Fruit fly (Drosophila melanogaster) whole organism, embryonic: ENCODE results near the gene CG33307.

Experiments used
- BtbVII ChIP-seq: fragments of 200-800 bp; sonication (Bioruptor generic); optimal IDR thresholded peaks from 3 replicates; lab custom pipeline; 2017; ENCODE audit warnings: missing biosample characterization, mild to moderate bottlenecking, missing genetic modification characterization
- Bteb2 ChIP-seq: fragments of 200-800 bp; sonication (Bioruptor generic); optimal IDR thresholded peaks from 2 replicates; lab custom pipeline; 2016; ENCODE audit warnings: missing biosample characterization, missing genetic modification characterization
- CG10366 ChIP-seq: fragments of 200-800 bp; sonication (Bioruptor generic); IDR thresholded peaks from 2 replicates; pipeline ENCODE4 v1.3.6; 2022; ENCODE audit warnings: missing biosample characterization, missing genetic modification characterization
- CG10431 ChIP-seq: fragments of 200-800 bp; sonication (Bioruptor generic); optimal IDR thresholded peaks from 3 replicates; lab custom pipeline; 2018; ENCODE audit warnings: missing biosample characterization, mild to moderate bottlenecking, missing genetic modification characterization
- CG11085 ChIP-seq: fragments of 200-800 bp; sonication (Bioruptor generic); IDR thresholded peaks from 2 replicates; pipeline ENCODE4 v1.3.6; 2022; ENCODE audit warnings: missing biosample characterization, missing genetic modification characterization
- CG12104 ChIP-seq: fragments of 200-800 bp; sonication (Bioruptor generic); optimal IDR thresholded peaks from 3 replicates; lab custom pipeline; 2016; ENCODE audit warnings: missing biosample characterization, missing genetic modification characterization
- CG17568 ChIP-seq: fragments of 200-800 bp; sonication (Bioruptor generic); optimal IDR thresholded peaks from 2 replicates; lab custom pipeline; 2018; ENCODE audit warnings: missing biosample characterization, mild to moderate bottlenecking, missing genetic modification characterization, moderate library complexity
- CG1832 ChIP-seq: fragments of 200-800 bp; sonication (Bioruptor generic); optimal IDR thresholded peaks from 2 replicates; lab custom pipeline; 2017; ENCODE audit warnings: missing biosample characterization, mild to moderate bottlenecking, missing genetic modification characterization, inconsistent platforms
- CG2199 ChIP-seq: fragments of 200-800 bp; sonication (Bioruptor generic); IDR thresholded peaks from 3 replicates; pipeline ENCODE4 v1.3.6; 2022; ENCODE audit warnings: missing biosample characterization, missing genetic modification characterization
- CG2678 ChIP-seq: fragments of 200-800 bp; sonication (Bioruptor generic); optimal IDR thresholded peaks from 3 replicates; lab custom pipeline; 2019; ENCODE audit warnings: missing biosample characterization, mild to moderate bottlenecking, missing genetic modification characterization, moderate library complexity
- CG3065 ChIP-seq: fragments of 200-800 bp; sonication (Bioruptor generic); optimal IDR thresholded peaks from 2 replicates; lab custom pipeline; 2016; ENCODE audit warnings: missing biosample characterization, missing genetic modification characterization
- CG31441 ChIP-seq: fragments of 200-800 bp; sonication (Bioruptor generic); IDR thresholded peaks from 2 replicates; pipeline ENCODE4 v1.3.6; 2022; ENCODE audit warnings: missing biosample characterization, missing genetic modification characterization
- CG3163 ChIP-seq: fragments of 200-800 bp; sonication (Bioruptor generic); optimal IDR thresholded peaks from 3 replicates; lab custom pipeline; 2016; ENCODE audit warnings: missing biosample characterization, missing genetic modification characterization
- CG32532 ChIP-seq: fragments of 200-800 bp; sonication (Bioruptor generic); IDR thresholded peaks from 2 replicates; pipeline ENCODE4 v1.3.6; 2022; ENCODE audit warnings: missing biosample characterization, missing genetic modification characterization
- CG4328 ChIP-seq: fragments of 200-800 bp; sonication (Bioruptor generic); optimal IDR thresholded peaks from 3 replicates; lab custom pipeline; 2017; ENCODE audit warnings: missing biosample characterization, missing genetic modification reagents, missing genetic modification characterization
- CG4424 ChIP-seq: fragments of 200-800 bp; sonication (Bioruptor generic); optimal IDR thresholded peaks from 3 replicates; lab custom pipeline; 2016; ENCODE audit warnings: missing biosample characterization, missing genetic modification characterization
- CG6175 ChIP-seq: fragments of 200-800 bp; sonication (Bioruptor generic); IDR thresholded peaks from 3 replicates; pipeline ENCODE4 v1.3.6; 2022; ENCODE audit warnings: missing biosample characterization, missing genetic modification characterization
- CG7556 ChIP-seq: fragments of 200-800 bp; sonication (Bioruptor generic); optimal IDR thresholded peaks from 2 replicates; lab custom pipeline; 2017; ENCODE audit warnings: missing biosample characterization, mild to moderate bottlenecking, missing genetic modification characterization
- CG8359 ChIP-seq: fragments of 200-800 bp; sonication (Bioruptor generic); optimal IDR thresholded peaks from 2 replicates; lab custom pipeline; 2017; ENCODE audit warnings: missing biosample characterization, mild to moderate bottlenecking, missing genetic modification characterization, borderline replicate concordance
- CG8765 ChIP-seq: fragments of 200-800 bp; sonication (Bioruptor generic); IDR thresholded peaks from 2 replicates; pipeline ENCODE4 v1.3.6; 2022; ENCODE audit warnings: missing biosample characterization, missing genetic modification characterization
- CG9797 ChIP-seq: fragments of 200-800 bp; sonication (Bioruptor generic); optimal IDR thresholded peaks from 3 replicates; lab custom pipeline; 2018; ENCODE audit warnings: missing biosample characterization, mild to moderate bottlenecking, missing genetic modification characterization
- CTCF ChIP-seq: fragments of 200-800 bp; sonication (Bioruptor generic); optimal IDR thresholded peaks from 2 replicates; lab custom pipeline; 2017; ENCODE audit warnings: missing biosample characterization, mild to moderate bottlenecking, missing genetic modification characterization, moderate library complexity
- Deaf1 ChIP-seq: fragments of 200-800 bp; optimal IDR thresholded peaks from 3 replicates; lab custom pipeline; 2019; ENCODE audit warnings: missing biosample characterization, mild to moderate bottlenecking, missing genetic modification characterization, moderate library complexity
- Doc2 ChIP-seq: fragments of 200-800 bp; sonication (Bioruptor generic); IDR thresholded peaks from 2 replicates; pipeline ENCODE4 v1.3.6; 2022; ENCODE audit warnings: missing biosample characterization, missing genetic modification characterization
- Drgx ChIP-seq: fragments of 200-800 bp; sonication (Bioruptor generic); IDR thresholded peaks from 2 replicates; pipeline ENCODE4 v1.3.6; 2022; ENCODE audit warnings: missing biosample characterization, missing genetic modification characterization
- Hr39 ChIP-seq: fragments of >200 bp; optimal IDR thresholded peaks from 2 replicates; lab custom pipeline; 2017
- Lim3 ChIP-seq: fragments of 200-800 bp; sonication (Bioruptor generic); IDR thresholded peaks from 2 replicates; pipeline ENCODE4 v1.3.6; 2022; ENCODE audit warnings: missing biosample characterization, missing genetic modification characterization
- Med ChIP-seq: fragments of 200-800 bp; sonication (Bioruptor generic); peaks from one replicate; lab custom pipeline; 2016; ENCODE audit warnings: missing biosample characterization, missing genetic modification characterization, mild to moderate bottlenecking, inconsistent platforms, moderate library complexity
- NfI ChIP-seq: fragments of 200-800 bp; sonication (Bioruptor generic); optimal IDR thresholded peaks from 3 replicates; lab custom pipeline; 2018; ENCODE audit warnings: missing biosample characterization, mild to moderate bottlenecking, missing genetic modification characterization, moderate library complexity
- Scr ChIP-seq: fragments of 200-800 bp; sonication (Bioruptor generic); IDR thresholded peaks from 2 replicates; pipeline ENCODE4 v1.3.6; 2022; ENCODE audit warnings: missing biosample characterization, missing genetic modification characterization; ENCODE audit not compliant: partially characterized antibody
- Six4 ChIP-seq: fragments of 200-800 bp; sonication (Bioruptor generic); optimal IDR thresholded peaks from 2 replicates; lab custom pipeline; 2016; ENCODE audit warnings: missing biosample characterization, missing genetic modification characterization
- Sox102F ChIP-seq: fragments of 200-800 bp; sonication (Bioruptor generic); optimal IDR thresholded peaks from 2 replicates; lab custom pipeline; 2018; ENCODE audit warnings: missing biosample characterization, mild to moderate bottlenecking, missing genetic modification characterization, moderate library complexity
- Usf ChIP-seq: fragments of 200-800 bp; sonication (Bioruptor generic); optimal IDR thresholded peaks from 2 replicates; lab custom pipeline; 2017; ENCODE audit warnings: missing genotype, missing biosample characterization, missing genetic modification characterization
- amos ChIP-seq: fragments of 200-800 bp; sonication (Bioruptor generic); IDR thresholded peaks from 2 replicates; pipeline ENCODE4 v1.3.6; 2022; ENCODE audit warnings: missing biosample characterization, missing genetic modification characterization; ENCODE audit not compliant: partially characterized antibody
- ase ChIP-seq: fragments of 200-800 bp; sonication (Bioruptor generic); IDR thresholded peaks from 3 replicates; pipeline ENCODE4 v1.3.6; 2022; ENCODE audit warnings: missing biosample characterization, missing genetic modification characterization
- ash1 ChIP-seq: fragments of 200-800 bp; sonication (Bioruptor generic); optimal IDR thresholded peaks from 2 replicates; lab custom pipeline; 2018; ENCODE audit warnings: missing biosample characterization, mild to moderate bottlenecking, missing genetic modification characterization
- caup ChIP-seq: fragments of 200-800 bp; sonication (Bioruptor generic); optimal IDR thresholded peaks from 3 replicates; lab custom pipeline; 2017; ENCODE audit warnings: missing biosample characterization, mild to moderate bottlenecking, missing genetic modification characterization, moderate library complexity; ENCODE audit not compliant: severe bottlenecking
- chn ChIP-seq: fragments of 200-800 bp; sonication (Bioruptor generic); optimal IDR thresholded peaks from 2 replicates; lab custom pipeline; 2016; ENCODE audit warnings: missing biosample characterization, missing genetic modification characterization
- dm ChIP-seq: fragments of 200-800 bp; sonication (Bioruptor generic); optimal IDR thresholded peaks from 3 replicates; lab custom pipeline; 2016; ENCODE audit warnings: missing biosample characterization, missing genetic modification characterization
- ems ChIP-seq: fragments of 200-800 bp; sonication (Bioruptor generic); optimal IDR thresholded peaks from 3 replicates; lab custom pipeline; 2016; ENCODE audit warnings: missing biosample characterization, missing genetic modification characterization
- eyg ChIP-seq: fragments of 200-800 bp; sonication (Bioruptor generic); optimal IDR thresholded peaks from 3 replicates; lab custom pipeline; 2016; ENCODE audit warnings: missing biosample characterization, missing genetic modification characterization
- lilli ChIP-seq: fragments of 200-800 bp; sonication (Bioruptor generic); optimal IDR thresholded peaks from 3 replicates; lab custom pipeline; 2016; ENCODE audit warnings: missing biosample characterization, missing genetic modification characterization
- nau ChIP-seq: fragments of 200-800 bp; sonication (Bioruptor generic); optimal IDR thresholded peaks from 3 replicates; lab custom pipeline; 2017; ENCODE audit warnings: missing biosample characterization, mild to moderate bottlenecking, missing genetic modification characterization, missing genetic modification reagents
- pan ChIP-seq, 4 experiments: fragments of >200 bp in 3 of 4; fragments of 200-800 bp in 1 of 4; sonication (Bioruptor generic) in 1 of 4; optimal IDR thresholded peaks in 3 of 4; IDR thresholded peaks in 1 of 4; 2 replicates each; pipeline versions ENCODE4 v1.3.6 to Lab custom; 2017 to 2022; ENCODE audit warnings: missing biosample characterization in 2 of 4, missing genetic modification characterization in 2 of 4, mixed read lengths in 1 of 4
- pho ChIP-seq: fragments of 200-800 bp; sonication (Bioruptor generic); optimal IDR thresholded peaks from 2 replicates; lab custom pipeline; 2016; ENCODE audit warnings: missing biosample characterization, missing genetic modification characterization
- pita ChIP-seq: fragments of 200-800 bp; sonication (Bioruptor generic); optimal IDR thresholded peaks from 2 replicates; lab custom pipeline; 2017; ENCODE audit warnings: missing biosample characterization, mild to moderate bottlenecking, missing genetic modification characterization
- pum ChIP-seq: fragments of 200-800 bp; sonication (Bioruptor generic); optimal IDR thresholded peaks from 2 replicates; lab custom pipeline; 2016; ENCODE audit warnings: missing biosample characterization, missing genetic modification characterization
- pzg ChIP-seq: fragments of 200-800 bp; sonication (Bioruptor generic); optimal IDR thresholded peaks from 3 replicates; lab custom pipeline; 2018; ENCODE audit warnings: missing biosample characterization, mild to moderate bottlenecking, missing genetic modification characterization, moderate library complexity
- sens ChIP-seq: fragments of 200-800 bp; sonication (Bioruptor generic); peaks from one replicate; lab custom pipeline; 2016; ENCODE audit warnings: missing biosample characterization, missing genetic modification characterization
- slbo ChIP-seq: fragments of 200-800 bp; sonication (Bioruptor generic); IDR thresholded peaks from 2 replicates; pipeline ENCODE4 v1.3.6; 2022; ENCODE audit warnings: missing biosample characterization, missing genetic modification characterization
- so ChIP-seq: fragments of 200-800 bp; sonication (Bioruptor generic); IDR thresholded peaks from 3 replicates; pipeline ENCODE4 v1.3.6; 2022; ENCODE audit warnings: missing biosample characterization, missing genetic modification characterization
- tup ChIP-seq: fragments of 200-800 bp; sonication (Bioruptor generic); optimal IDR thresholded peaks from 2 replicates; lab custom pipeline; 2016; ENCODE audit warnings: missing biosample characterization, mild to moderate bottlenecking, missing genetic modification characterization, moderate library complexity
- vfl ChIP-seq: fragments of 200-800 bp; sonication (Bioruptor generic); optimal IDR thresholded peaks from 2 replicates; lab custom pipeline; 2016; ENCODE audit warnings: missing biosample characterization, missing genetic modification characterization

Gene CG33307

DNA sequence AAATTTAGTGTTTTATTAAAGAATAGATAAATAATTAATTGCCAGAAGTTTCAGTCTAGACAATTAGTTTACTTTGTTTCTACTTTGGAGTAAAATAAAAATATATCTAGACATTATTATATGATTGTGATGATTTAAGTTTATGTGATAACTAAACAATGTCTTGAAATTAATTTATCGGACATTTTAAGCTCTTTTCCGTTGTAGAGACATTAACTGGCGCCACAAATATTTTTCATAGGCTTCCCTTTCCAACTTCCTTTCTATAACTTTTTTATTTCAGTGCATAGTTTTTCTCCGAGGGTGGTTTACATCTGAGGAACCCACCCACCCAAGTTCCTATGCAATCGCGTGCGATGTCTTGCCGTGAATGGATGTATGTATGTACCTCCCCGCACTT lies 35.4 kb upstream of the CG33307 start (continued):
- TF ChIP-seq eyg (GFP tag; lab: Kevin White, UChicago) (no peak), sens (GFP tag; lab: Kevin White, UChicago) (peak; percentile 84), CG8359 (no peak), Bteb2 (GFP tag; lab: Kevin White, UChicago) (no peak), BtbVII (GFP tag; lab: Kevin White, UChicago) (no peak), Drgx (GFP tag; lab: Robert Waterston, UW) (no peak), nau (GFP tag; lab: Kevin White, UChicago) (no peak), slbo (GFP tag; lab: Robert Waterston, UW) (no peak), ems (GFP tag; lab: Kevin White, UChicago) (no peak), vfl (no peak), CG7556 (GFP tag; lab: Kevin White, UChicago) (peak; percentile 67), ash1 (GFP tag; lab: Kevin White, UChicago) (no peak), pzg (no peak), pita (no peak), Doc2 (GFP tag; lab: Robert Waterston, UW) (no peak), ase (GFP tag; lab: Robert Waterston, UW) (no peak), CTCF (no peak), CG11085 (GFP tag; lab: Robert Waterston, UW) (no peak), CG4424 (peak; percentile 33), Sox102F (GFP tag; lab: Kevin White, UChicago) (peak; percentile 41), Lim3 (no peak), Usf (GFP tag; lab: Kevin White, UChicago) (no peak), CG3065 (no peak), CG10431 (GFP tag; lab: Kevin White, UChicago) (no peak), CG2199 (GFP tag; lab: Robert Waterston, UW) (no peak), pho (GFP tag; lab: Kevin White, UChicago) (no peak), tup (GFP tag; lab: Kevin White, UChicago) (no peak), chn (GFP tag; lab: Kevin White, UChicago) (no peak), Six4 (GFP tag; lab: Kevin White, UChicago) (no peak), Hr39 (lab: Kevin White, UChicago) (no peak), CG17568 (GFP tag; lab: Kevin White, UChicago) (no peak), CG1832 (GFP tag; lab: Kevin White, UChicago) (no peak), pan (optimal IDR thresholded peaks at IDR 0.05; lab: Kevin White, UChicago) (no peak), pan (GFP tag; optimal IDR thresholded peaks at IDR 0.05 in 1 of 2, IDR thresholded peaks at IDR 0.05 in 1 of 2) (no peak), CG31441 (GFP tag; lab: Robert Waterston, UW) (peak; percentile 62), pum (no peak), CG6175 (GFP tag; lab: Robert Waterston, UW) (no peak), Deaf1 (no peak), CG32532 (GFP tag; lab: Robert Waterston, UW) (no peak), NfI (GFP tag; lab: Kevin White, UChicago) (no peak), CG10366 (GFP tag; lab: Robert Waterston, UW) (no peak), Med (GFP tag; lab: Kevin White, UChicago) (peak; percentile 51), CG8765 (no peak), amos (no peak), CG12104 (GFP tag; lab: Kevin White, UChicago) (no peak), Scr (GFP tag; lab: Robert Waterston, UW) (no peak), so (GFP tag; lab: Robert Waterston, UW) (no peak), lilli (no peak), CG4328 (GFP tag; lab: Kevin White, UChicago) (no peak), CG2678 (tag; lab: Kevin White, UChicago) (peak; percentile 56), dm (GFP tag; lab: Kevin White, UChicago) (no peak), caup (GFP tag; lab: Kevin White, UChicago) (no peak), CG9797 (GFP tag; lab: Kevin White, UChicago) (no peak), CG3163 (GFP tag; lab: Kevin White, UChicago) (no peak)
